Fruit fly (Drosophila melanogaster): ENCODE measurements around the gene CG6650.

The CG6650 gene

DNA sequence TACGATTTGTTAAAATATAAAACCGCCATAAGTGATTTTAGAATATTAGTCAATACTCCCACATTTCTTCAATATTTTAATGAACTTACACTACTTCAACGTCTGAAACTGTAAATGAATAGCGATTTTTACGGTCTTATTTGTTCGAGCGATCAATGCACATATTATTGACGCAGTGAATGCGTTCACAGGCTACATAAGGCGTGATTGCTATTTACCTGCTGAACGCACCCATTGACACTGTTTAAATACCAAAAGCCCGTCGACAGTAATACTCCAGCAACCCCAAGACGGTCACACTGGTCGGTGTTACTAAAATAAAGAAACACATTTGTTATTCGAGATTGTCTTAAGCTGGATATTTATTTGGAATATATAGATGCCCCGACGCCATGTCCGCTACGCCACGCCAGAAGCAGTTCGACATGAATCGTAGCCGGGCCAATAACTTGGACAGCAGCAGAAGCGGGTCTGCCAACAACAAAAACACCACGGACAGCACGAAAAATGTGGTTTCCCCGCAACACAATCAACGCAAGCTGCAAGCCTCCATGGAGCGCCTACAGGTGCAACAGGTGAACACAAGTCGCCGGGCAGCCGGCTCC, 19.8 kb downstream of the CG6650 start, which contains the start of gene CG6833 (continued):
- TF ChIP-seq pfk (GFP tag; optimal IDR thresholded peaks at IDR 0.05) (no peak), pita (GFP tag; optimal IDR thresholded peaks at IDR 0.05) (no peak), CG16815 (GFP tag; optimal IDR thresholded peaks at IDR 0.05) (peak; percentile 35), ERR (GFP tag; optimal IDR thresholded peaks at IDR 0.05) (peak; percentile 39), CG13296 (GFP tag; optimal IDR thresholded peaks at IDR 0.05) (peak; percentile 41), CG17568 (GFP tag; optimal IDR thresholded peaks at IDR 0.05) (no peak), tgo (GFP tag; IDR thresholded peaks at IDR 0.05) (peak; percentile 72), CG11398 (GFP tag; optimal IDR thresholded peaks at IDR 0.05) (peak; percentile 38), Nf-YB (GFP tag; optimal IDR thresholded peaks at IDR 0.05) (no peak), chinmo (GFP tag; IDR thresholded peaks at IDR 0.05; ENCODE audit: partially characterized antibody) (no peak), prd (optimal IDR thresholded peaks at IDR 0.05) (no peak), prd (GFP tag; IDR thresholded peaks at IDR 0.05) (peak; percentile 86), CG6813 (GFP tag; optimal IDR thresholded peaks at IDR 0.05) (peak; percentile 45), sqz (GFP tag; optimal IDR thresholded peaks at IDR 0.05) (no peak), CG1832 (GFP tag; optimal IDR thresholded peaks at IDR 0.05) (no peak), CG12219 (GFP tag; optimal IDR thresholded peaks at IDR 0.05) (no peak), CG8478 (optimal IDR thresholded peaks at IDR 0.05) (no peak), CG3065 (GFP tag; optimal IDR thresholded peaks at IDR 0.05) (no peak), CG10543 (GFP tag; optimal IDR thresholded peaks at IDR 0.05) (peak; percentile 43), CG12104 (GFP tag; optimal IDR thresholded peaks at IDR 0.05) (peak; percentile 7), Ada2b (GFP tag; IDR thresholded peaks at IDR 0.05) (peak; percentile 76), CG8290 (GFP tag; optimal IDR thresholded peaks at IDR 0.05) (peak; percentile 65), CG8290 (tag; optimal IDR thresholded peaks at IDR 0.05) (peak in 1 of 2 experiments; percentile 92), bbx (GFP tag; IDR thresholded peaks at IDR 0.05; ENCODE audit: partially characterized antibody) (0 out of 2 replicates have a peak, but pooled peaks have one; percentile 39), Sry-β (GFP tag; optimal IDR thresholded peaks at IDR 0.05) (peak; percentile 46), ftz-f1 (GFP tag; optimal IDR thresholded peaks at IDR 0.05) (no peak), tup (GFP tag; optimal IDR thresholded peaks at IDR 0.05) (no peak), ap (GFP tag; IDR thresholded peaks at IDR 0.05) (peak; percentile 48; the same call in 1 of the 2 replicates), CG17361 (GFP tag; IDR thresholded peaks at IDR 0.05) (peak; percentile 68), wek (GFP tag; optimal IDR thresholded peaks at IDR 0.05) (peak; percentile 19), lab (GFP tag; optimal IDR thresholded peaks at IDR 0.05) (peak; percentile 74), pho (GFP tag; optimal IDR thresholded peaks at IDR 0.05) (peak; percentile 74), caup (GFP tag; optimal IDR thresholded peaks at IDR 0.05; ENCODE audit: severe bottlenecking) (peak; percentile 70), CG14667 (GFP tag; IDR thresholded peaks at IDR 0.05) (peak; percentile 57), abd-A (tag; optimal IDR thresholded peaks at IDR 0.05) (no peak), CG6654 (GFP tag; optimal IDR thresholded peaks at IDR 0.05) (peak; percentile 38), Poxn (GFP tag; IDR thresholded peaks at IDR 0.05) (no peak), odd (GFP tag; optimal IDR thresholded peaks at IDR 0.05) (no peak), CG7987 (GFP tag; optimal IDR thresholded peaks at IDR 0.05) (peak; percentile 67), emc (GFP tag; optimal IDR thresholded peaks at IDR 0.05) (peak; percentile 60), insv (GFP tag; optimal IDR thresholded peaks at IDR 0.05) (no peak), CG1529 (GFP tag; optimal IDR thresholded peaks at IDR 0.05) (no peak), CG6683 (GFP tag; optimal IDR thresholded peaks at IDR 0.05) (no peak), Doc3 (GFP tag; IDR thresholded peaks at IDR 0.05; ENCODE audit: partially characterized antibody) (no peak), Mad (GFP tag; optimal IDR thresholded peaks at IDR 0.05) (peak; percentile 60), CG10979 (tag; optimal IDR thresholded peaks at IDR 0.05) (peak; percentile 53), org-1 (GFP tag; optimal IDR thresholded peaks at IDR 0.05) (no peak), CkIIα-i1 (GFP tag; IDR thresholded peaks at IDR 0.05) (0 out of 2 replicates have a peak, but pooled peaks have one; percentile 38), CG1602 (GFP tag; optimal IDR thresholded peaks at IDR 0.05) (peak; percentile 57), chn (GFP tag; optimal IDR thresholded peaks at IDR 0.05) (peak; percentile 74)

All from whole organism, embryonic.